Fruit fly (Drosophila melanogaster): Measurements from ENCODE around the gene Npc2e.

DNA sequence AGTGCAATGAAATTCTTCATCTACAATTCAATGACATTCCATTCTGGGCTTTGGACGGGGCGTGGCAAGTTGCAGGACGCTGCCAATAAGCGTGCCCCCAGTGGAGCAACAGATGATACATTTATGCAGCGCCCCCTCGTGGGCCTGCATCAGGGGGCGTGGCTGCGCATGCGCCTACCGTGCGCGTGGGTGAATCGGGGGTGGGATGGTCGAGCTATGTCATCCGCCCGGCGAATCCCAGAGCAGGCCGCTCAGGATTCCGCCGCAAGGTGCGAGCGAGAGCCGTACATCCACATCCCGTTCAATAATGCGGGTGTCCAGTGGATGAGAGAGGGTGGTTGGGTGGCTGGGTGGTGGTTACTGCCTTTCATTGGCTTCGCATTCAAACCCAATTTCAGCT, 17.1 kb downstream of the Npc2e start:
- TF ChIP-seq CG4496 (GFP tag; IDR thresholded peaks at IDR 0.05) (no peak), D1 (tag; optimal IDR thresholded peaks at IDR 0.05) (no peak), Pif1A (GFP tag; optimal IDR thresholded peaks at IDR 0.05) (no peak), CG8301 (tag; optimal IDR thresholded peaks at IDR 0.05) (no peak), CG17806 (tag; optimal IDR thresholded peaks at IDR 0.05) (no peak), CG32121 (GFP tag; IDR thresholded peaks at IDR 0.05) (no peak), Ets98B (GFP tag; IDR thresholded peaks at IDR 0.05) (no peak), rn (GFP tag; IDR thresholded peaks at IDR 0.05) (no peak), CG12605 (GFP tag; IDR thresholded peaks at IDR 0.05) (no peak), CG9948 (tag; optimal IDR thresholded peaks at IDR 0.05) (no peak), CG34367 (tag; optimal IDR thresholded peaks at IDR 0.05) (no peak), fd96Ca (GFP tag; IDR thresholded peaks at IDR 0.05) (no peak), Snoo (tag; optimal IDR thresholded peaks at IDR 0.05) (no peak)
